In the genomic region with DNA sequence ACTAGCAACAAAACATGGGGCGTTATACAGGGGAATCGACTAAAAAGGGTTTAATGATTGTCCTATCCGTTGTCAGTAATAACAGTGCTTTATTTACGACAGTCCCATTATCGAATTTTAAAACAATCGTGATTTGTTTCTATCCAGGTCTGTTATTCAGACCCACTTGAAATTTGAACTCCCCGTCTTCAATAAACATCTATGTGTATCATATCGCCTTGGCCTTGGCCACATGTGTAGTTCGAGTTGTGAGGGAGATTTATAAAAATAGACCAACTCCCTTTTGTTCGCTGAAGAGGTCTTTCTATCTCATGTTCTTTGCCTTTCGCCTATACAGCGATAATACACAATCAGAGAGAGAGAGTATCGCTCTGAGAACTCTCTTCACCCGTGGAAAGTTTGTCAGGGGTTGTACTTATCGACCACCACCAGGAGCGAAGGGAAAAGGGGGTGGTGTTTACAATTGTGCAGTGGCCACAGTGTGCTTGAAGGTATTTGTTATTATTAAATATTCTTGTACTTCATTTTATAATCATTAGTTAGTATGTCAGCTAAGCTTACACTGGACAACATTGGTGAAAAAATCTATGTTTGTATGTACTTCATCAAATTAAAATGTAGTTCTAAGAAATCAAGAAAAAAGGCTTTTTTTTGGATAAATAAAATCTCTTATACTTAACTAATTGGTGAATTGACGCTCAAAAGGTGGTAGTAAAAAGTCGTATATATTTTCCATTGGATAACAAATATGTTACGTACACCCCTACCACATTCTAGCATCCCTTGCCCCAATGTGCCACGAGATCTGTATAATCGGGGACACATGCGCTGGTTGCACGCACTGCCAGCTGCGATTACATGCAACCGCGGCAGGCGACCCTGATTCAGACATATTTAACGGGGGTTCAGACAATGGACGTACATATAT, we compare ENCODE assay signal across 1 fruit fly cellular context.
TF ChIP-seq lines count a peak whose summit lies in the region.

No protein-coding gene starts in this region.

TF ChIP-seq in whole organism, embryonic, 481 proteins besides CTCF, POLR2A, EP300 and RAD21 (continued from another document and continues in another):
- TF ChIP-seq ttk (GFP tag; IDR thresholded peaks at IDR 0.05; lab: Robert Waterston, UW) = peak; percentile 47; the same call in 1 of the 2 replicates
- TF ChIP-seq Trl (optimal IDR thresholded peaks at IDR 0.05; lab: Kevin White, UChicago) = peak in 1 of 2 experiments; percentile 63
- TF ChIP-seq Trl (GFP tag; optimal IDR thresholded peaks at IDR 0.05; lab: Kevin White, UChicago) = peak; percentile 56
- TF ChIP-seq Xbp1 (GFP tag; optimal IDR thresholded peaks at IDR 0.05; lab: Kevin White, UChicago) = peak; percentile 73
- TF ChIP-seq CG11085 (GFP tag; IDR thresholded peaks at IDR 0.05; lab: Robert Waterston, UW) = no peak
- TF ChIP-seq dati (GFP tag; IDR thresholded peaks at IDR 0.05; lab: Robert Waterston, UW) = 0 out of 2 replicates have a peak, but pooled peaks have one; percentile 5
- peak; percentile 81 for TF ChIP-seq CG1602 (GFP tag; optimal IDR thresholded peaks at IDR 0.05; lab: Kevin White, UChicago)
- no peak for TF ChIP-seq BEAF-32 (GFP tag; optimal IDR thresholded peaks at IDR 0.05; lab: Kevin White, UChicago)
- peak; percentile 97 for TF ChIP-seq CG18262 (tag; optimal IDR thresholded peaks at IDR 0.05; lab: Kevin White, UChicago)
- peak; percentile 49; the same call in 1 of the 2 replicates for TF ChIP-seq danr (GFP tag; IDR thresholded peaks at IDR 0.05; lab: Robert Waterston, UW)
- peak; percentile 52 for TF ChIP-seq CG2116 (GFP tag; optimal IDR thresholded peaks at IDR 0.05; lab: Kevin White, UChicago)
- no peak for TF ChIP-seq crc (GFP tag; optimal IDR thresholded peaks at IDR 0.05; lab: Kevin White, UChicago)
- peak; percentile 65 for TF ChIP-seq CG8089 (GFP tag; optimal IDR thresholded peaks at IDR 0.05; lab: Kevin White, UChicago)
- peak; percentile 82 for TF ChIP-seq CG10209 (GFP tag; optimal IDR thresholded peaks at IDR 0.05; lab: Kevin White, UChicago)
- peak; percentile 80 for TF ChIP-seq CG4404 (GFP tag; IDR thresholded peaks at IDR 0.05; lab: Robert Waterston, UW)
- TF ChIP-seq Mad (GFP tag; optimal IDR thresholded peaks at IDR 0.05; lab: Kevin White, UChicago) = peak; percentile 45
- peak; percentile 37; the same call in 1 of the 3 replicates for TF ChIP-seq CG14050 (GFP tag; IDR thresholded peaks at IDR 0.05; lab: Robert Waterston, UW)
- peak; percentile 85 for TF ChIP-seq CG10267 (tag; optimal IDR thresholded peaks at IDR 0.05; lab: Kevin White, UChicago)
- TF ChIP-seq ssp (GFP tag; IDR thresholded peaks at IDR 0.05; lab: Robert Waterston, UW) = peak; percentile 38; the same call in 1 of the 2 replicates
- 0 out of 2 replicates have a peak, but pooled peaks have one; percentile 50 for TF ChIP-seq sim (GFP tag; IDR thresholded peaks at IDR 0.05; lab: Robert Waterston, UW)
- peak; percentile 44 for TF ChIP-seq Atf3 (GFP tag; optimal IDR thresholded peaks at IDR 0.05; lab: Kevin White, UChicago)
- no peak for TF ChIP-seq Poxn (GFP tag; IDR thresholded peaks at IDR 0.05; lab: Robert Waterston, UW)
- 0 out of 4 replicates have a peak, but pooled peaks have one; percentile 8 for TF ChIP-seq chinmo (GFP tag; IDR thresholded peaks at IDR 0.05; lab: Robert Waterston, UW; ENCODE audit: partially characterized antibody)
- TF ChIP-seq Hr78 (GFP tag; optimal IDR thresholded peaks at IDR 0.05; lab: Kevin White, UChicago) = peak in 1 of 2 experiments; percentile 72
- TF ChIP-seq aop (GFP tag; IDR thresholded peaks at IDR 0.05; lab: Robert Waterston, UW) = no peak
- TF ChIP-seq CkIIα-i1 (GFP tag; IDR thresholded peaks at IDR 0.05; lab: Robert Waterston, UW) = no peak
- TF ChIP-seq Ravus (GFP tag; IDR thresholded peaks at IDR 0.05; lab: Robert Waterston, UW) = no peak
- no peak for TF ChIP-seq mirr (GFP tag; optimal IDR thresholded peaks at IDR 0.05; lab: Kevin White, UChicago)
- TF ChIP-seq Adf1 (GFP tag; IDR thresholded peaks at IDR 0.05; lab: Robert Waterston, UW) = no peak
- TF ChIP-seq slp2 (GFP tag; optimal IDR thresholded peaks at IDR 0.05; lab: Kevin White, UChicago) = peak; percentile 32
- TF ChIP-seq CG7745 (tag; optimal IDR thresholded peaks at IDR 0.05; lab: Kevin White, UChicago) = peak; percentile 30
- peak; percentile 87 for TF ChIP-seq Blimp-1 (GFP tag; optimal IDR thresholded peaks at IDR 0.05; lab: Kevin White, UChicago)
- TF ChIP-seq Jarid2 (GFP tag; optimal IDR thresholded peaks at IDR 0.05; lab: Kevin White, UChicago) = peak; percentile 44
- peak; percentile 59 for TF ChIP-seq Mes4 (GFP tag; optimal IDR thresholded peaks at IDR 0.05; lab: Kevin White, UChicago)
- TF ChIP-seq CG12104 (GFP tag; optimal IDR thresholded peaks at IDR 0.05; lab: Kevin White, UChicago) = peak; percentile 62
- no peak for TF ChIP-seq luna (GFP tag; optimal IDR thresholded peaks at IDR 0.05; lab: Kevin White, UChicago)
- TF ChIP-seq E2f2 (GFP tag; IDR thresholded peaks at IDR 0.05; lab: Robert Waterston, UW) = peak; percentile 51; the same call in 1 of the 2 replicates
- no peak for TF ChIP-seq cas (GFP tag; IDR thresholded peaks at IDR 0.05; lab: Robert Waterston, UW)
- no peak for TF ChIP-seq Taf1 (GFP tag; IDR thresholded peaks at IDR 0.05; lab: Robert Waterston, UW)
- peak; percentile 39 for TF ChIP-seq TFAM (GFP tag; optimal IDR thresholded peaks at IDR 0.05; lab: Kevin White, UChicago)
- TF ChIP-seq eyg (GFP tag; optimal IDR thresholded peaks at IDR 0.05; lab: Kevin White, UChicago) = no peak
- TF ChIP-seq CG14667 (GFP tag; IDR thresholded peaks at IDR 0.05; lab: Robert Waterston, UW) = peak; percentile 43; the same call in 1 of the 2 replicates
- TF ChIP-seq CG17359 (tag; optimal IDR thresholded peaks at IDR 0.05; lab: Kevin White, UChicago) = peak; percentile 69
- peak; percentile 44 for TF ChIP-seq CG17802 (tag; optimal IDR thresholded peaks at IDR 0.05; lab: Kevin White, UChicago)
- peak; percentile 59 to 65 for TF ChIP-seq Pdp1 (GFP tag; optimal IDR thresholded peaks at IDR 0.05; lab: Kevin White, UChicago)
- no peak for TF ChIP-seq CG4854 (GFP tag; optimal IDR thresholded peaks at IDR 0.05; lab: Kevin White, UChicago)
- peak; percentile 62 for TF ChIP-seq wor (GFP tag; IDR thresholded peaks at IDR 0.05; lab: Robert Waterston, UW)
- no peak for TF ChIP-seq corto (GFP tag; optimal IDR thresholded peaks at IDR 0.05; lab: Kevin White, UChicago)
- TF ChIP-seq CG15696 (tag; optimal IDR thresholded peaks at IDR 0.05; lab: Kevin White, UChicago) = peak; percentile 91
- peak; percentile 84 for TF ChIP-seq CG2202 (tag; optimal IDR thresholded peaks at IDR 0.05; lab: Kevin White, UChicago)
- peak; percentile 55 for TF ChIP-seq CG18764 (GFP tag; optimal IDR thresholded peaks at IDR 0.05; lab: Kevin White, UChicago)
- TF ChIP-seq CG33557 (GFP tag; optimal IDR thresholded peaks at IDR 0.05; lab: Kevin White, UChicago) = peak; percentile 90
- TF ChIP-seq Hr51 (GFP tag; optimal IDR thresholded peaks at IDR 0.05; lab: Kevin White, UChicago) = peak; percentile 22 to 76
- no peak for TF ChIP-seq CG6175 (GFP tag; IDR thresholded peaks at IDR 0.05; lab: Robert Waterston, UW)
- no peak for TF ChIP-seq cg (GFP tag; optimal IDR thresholded peaks at IDR 0.05; lab: Kevin White, UChicago)
- peak; percentile 35 for TF ChIP-seq Fer3 (tag; optimal IDR thresholded peaks at IDR 0.05; lab: Kevin White, UChicago)
- TF ChIP-seq hb (GFP tag; IDR thresholded peaks at IDR 0.05; lab: Robert Waterston, UW; ENCODE audit: partially characterized antibody) = no peak
- TF ChIP-seq kni (GFP tag; optimal IDR thresholded peaks at IDR 0.05; lab: Kevin White, UChicago) = peak; percentile 67
- no peak for TF ChIP-seq Dbx (GFP tag; IDR thresholded peaks at IDR 0.05; lab: Robert Waterston, UW)
- peak; percentile 69 for TF ChIP-seq CG11723 (GFP tag; optimal IDR thresholded peaks at IDR 0.05; lab: Kevin White, UChicago)
- peak; percentile 64 for TF ChIP-seq kah (GFP tag; optimal IDR thresholded peaks at IDR 0.05; lab: Kevin White, UChicago)
- TF ChIP-seq fu2 (GFP tag; optimal IDR thresholded peaks at IDR 0.05; lab: Kevin White, UChicago) = no peak
- no peak for TF ChIP-seq ham (GFP tag; IDR thresholded peaks at IDR 0.05; lab: Robert Waterston, UW)
- TF ChIP-seq Sin3A (optimal IDR thresholded peaks at IDR 0.05; lab: Kevin White, UChicago) = no peak
- TF ChIP-seq ase (GFP tag; IDR thresholded peaks at IDR 0.05; lab: Robert Waterston, UW) = peak; percentile 47; the same call in 1 of the 3 replicates
- TF ChIP-seq bab2 (GFP tag; optimal IDR thresholded peaks at IDR 0.05; lab: Kevin White, UChicago) = peak; percentile 46
- no peak for TF ChIP-seq Dip2 (GFP tag; IDR thresholded peaks at IDR 0.05; lab: Robert Waterston, UW)
- TF ChIP-seq klu (GFP tag; IDR thresholded peaks at IDR 0.05; lab: Robert Waterston, UW) = no peak
- peak; percentile 25 for TF ChIP-seq CG10274 (GFP tag; optimal IDR thresholded peaks at IDR 0.05; lab: Kevin White, UChicago)
- TF ChIP-seq CG1024 (GFP tag; IDR thresholded peaks at IDR 0.05; lab: Robert Waterston, UW) = peak; percentile 45; the same call in 1 of the 2 replicates
- peak; percentile 6 for TF ChIP-seq CG10543 (GFP tag; optimal IDR thresholded peaks at IDR 0.05; lab: Kevin White, UChicago)
- TF ChIP-seq CG10565 (GFP tag; optimal IDR thresholded peaks at IDR 0.05; lab: Kevin White, UChicago) = no peak
- peak; percentile 98 for TF ChIP-seq sens (GFP tag; lab: Kevin White, UChicago)
- no peak for TF ChIP-seq tll (GFP tag; optimal IDR thresholded peaks at IDR 0.05; lab: Kevin White, UChicago)
- peak; percentile 73 for TF ChIP-seq dan (GFP tag; IDR thresholded peaks at IDR 0.05; lab: Robert Waterston, UW)
- TF ChIP-seq CG11456 (GFP tag; IDR thresholded peaks at IDR 0.05; lab: Robert Waterston, UW) = no peak
- peak; percentile 82 for TF ChIP-seq CG15601 (tag; optimal IDR thresholded peaks at IDR 0.05; lab: Kevin White, UChicago)
- peak; percentile 32 for TF ChIP-seq CG31388 (GFP tag; optimal IDR thresholded peaks at IDR 0.05; lab: Kevin White, UChicago)
- TF ChIP-seq CG17385 (GFP tag; optimal IDR thresholded peaks at IDR 0.05; lab: Kevin White, UChicago) = peak; percentile 70
- peak; percentile 85 for TF ChIP-seq nerfin-1 (tag; optimal IDR thresholded peaks at IDR 0.05; lab: Kevin White, UChicago)
- no peak for TF ChIP-seq ato (GFP tag; IDR thresholded peaks at IDR 0.05; lab: Robert Waterston, UW; ENCODE audit: partially characterized antibody)
- TF ChIP-seq Doc3 (GFP tag; IDR thresholded peaks at IDR 0.05; lab: Robert Waterston, UW; ENCODE audit: partially characterized antibody) = no peak
- 0 out of 2 replicates have a peak, but pooled peaks have one; percentile 23 for TF ChIP-seq CG11247 (GFP tag; IDR thresholded peaks at IDR 0.05; lab: Robert Waterston, UW)
- peak; percentile 56 for TF ChIP-seq E2f1 (GFP tag; IDR thresholded peaks at IDR 0.05; lab: Robert Waterston, UW)
- TF ChIP-seq ewg (GFP tag; optimal IDR thresholded peaks at IDR 0.05; lab: Kevin White, UChicago) = peak; percentile 82
- peak; percentile 25 for TF ChIP-seq Bdp1 (GFP tag; optimal IDR thresholded peaks at IDR 0.05; lab: Kevin White, UChicago)
- TF ChIP-seq ems (GFP tag; optimal IDR thresholded peaks at IDR 0.05; lab: Kevin White, UChicago) = peak; percentile 49
- no peak for TF ChIP-seq sob (GFP tag; IDR thresholded peaks at IDR 0.05; lab: Robert Waterston, UW)
- TF ChIP-seq CG6765 (GFP tag; optimal IDR thresholded peaks at IDR 0.05; lab: Kevin White, UChicago) = no peak
- TF ChIP-seq HmgZ (tag; optimal IDR thresholded peaks at IDR 0.05; lab: Kevin White, UChicago) = peak; percentile 23
- TF ChIP-seq Hr3 (GFP tag; optimal IDR thresholded peaks at IDR 0.05; lab: Kevin White, UChicago) = peak; percentile 74
- no peak for TF ChIP-seq MESR4 (GFP tag; optimal IDR thresholded peaks at IDR 0.05; lab: Kevin White, UChicago)
- peak; percentile 70 for TF ChIP-seq onecut (GFP tag; IDR thresholded peaks at IDR 0.05; lab: Robert Waterston, UW)
- TF ChIP-seq Dad (GFP tag; optimal IDR thresholded peaks at IDR 0.05; lab: Kevin White, UChicago) = no peak
- TF ChIP-seq Optix (GFP tag; IDR thresholded peaks at IDR 0.05; lab: Robert Waterston, UW) = no peak
- no peak; the same call in 1 of the 2 replicates for TF ChIP-seq Oaz (GFP tag; IDR thresholded peaks at IDR 0.05; lab: Robert Waterston, UW)
- peak; percentile 24 for TF ChIP-seq CG1647 (GFP tag; optimal IDR thresholded peaks at IDR 0.05; lab: Kevin White, UChicago)
- peak; percentile 54; the same call in 1 of the 2 replicates for TF ChIP-seq stc (GFP tag; IDR thresholded peaks at IDR 0.05; lab: Robert Waterston, UW)
- TF ChIP-seq otp (GFP tag; IDR thresholded peaks at IDR 0.05; lab: Robert Waterston, UW) = 0 out of 3 replicates have a peak, but pooled peaks have one; percentile 57
- TF ChIP-seq CG4360 (GFP tag; IDR thresholded peaks at IDR 0.05; lab: Robert Waterston, UW) = peak; percentile 28; the same call in 1 of the 2 replicates
- TF ChIP-seq CG34224 (GFP tag; IDR thresholded peaks at IDR 0.05; lab: Robert Waterston, UW; ENCODE audit: partially characterized antibody) = no peak
- peak; percentile 54; the same call in 2 of the 3 replicates for TF ChIP-seq B-H1 (GFP tag; IDR thresholded peaks at IDR 0.05; lab: Robert Waterston, UW)
- peak; percentile 67 for TF ChIP-seq BtbVII (GFP tag; optimal IDR thresholded peaks at IDR 0.05; lab: Kevin White, UChicago)
- no peak for TF ChIP-seq CG7987 (GFP tag; optimal IDR thresholded peaks at IDR 0.05; lab: Kevin White, UChicago)
- TF ChIP-seq Hmx (GFP tag; optimal IDR thresholded peaks at IDR 0.05; lab: Kevin White, UChicago) = no peak
- no peak for TF ChIP-seq knrl (GFP tag; IDR thresholded peaks at IDR 0.05; lab: Robert Waterston, UW; ENCODE audit: partially characterized antibody)
- TF ChIP-seq peb (GFP tag; IDR thresholded peaks at IDR 0.05; lab: Robert Waterston, UW) = peak; percentile 69
- peak; percentile 87 for TF ChIP-seq gcm (GFP tag; optimal IDR thresholded peaks at IDR 0.05; lab: Kevin White, UChicago)
- TF ChIP-seq CG13287 (GFP tag; IDR thresholded peaks at IDR 0.05; lab: Robert Waterston, UW; ENCODE audit: partially characterized antibody) = no peak
- peak; percentile 74 for TF ChIP-seq CG9437 (GFP tag; optimal IDR thresholded peaks at IDR 0.05; lab: Kevin White, UChicago)
- no peak for TF ChIP-seq CG17568 (GFP tag; optimal IDR thresholded peaks at IDR 0.05; lab: Kevin White, UChicago)
- TF ChIP-seq CG1832 (GFP tag; optimal IDR thresholded peaks at IDR 0.05; lab: Kevin White, UChicago) = no peak
- peak; percentile 26; the same call in 1 of the 2 replicates for TF ChIP-seq ranshi (GFP tag; IDR thresholded peaks at IDR 0.05; lab: Robert Waterston, UW)
- TF ChIP-seq CG15011 (GFP tag; optimal IDR thresholded peaks at IDR 0.05; lab: Kevin White, UChicago) = peak; percentile 62
- TF ChIP-seq Ptx1 (GFP tag; IDR thresholded peaks at IDR 0.05; lab: Robert Waterston, UW) = peak; percentile 63
- TF ChIP-seq PHDP (tag; optimal IDR thresholded peaks at IDR 0.05; lab: Kevin White, UChicago) = peak; percentile 61
- peak; percentile 88 for TF ChIP-seq Spps (tag; optimal IDR thresholded peaks at IDR 0.05; lab: Kevin White, UChicago)
- no peak for TF ChIP-seq sd (tag; optimal IDR thresholded peaks at IDR 0.05; lab: Kevin White, UChicago)
